Worm (Caenorhabditis elegans) whole organism, early embryonic: Measurements from ENCODE around the gene C49C8.1.

Experiments used
- B0310.2 ChIP-seq: sonication (generic microtip); optimal IDR thresholded peaks from 2 replicates; lab custom pipeline; 2016; ENCODE audit warnings: mild to moderate bottlenecking, missing genetic modification characterization, missing compliant biosample characterization
- F13C5.2 ChIP-seq: sonication (generic microtip); optimal IDR thresholded peaks from 2 replicates; lab custom pipeline; 2017; ENCODE audit warnings: mild to moderate bottlenecking, missing genetic modification characterization, inconsistent platforms, missing compliant biosample characterization
- ama-1 ChIP-seq: fragments of 150-350 bp; optimal IDR thresholded peaks from 2 replicates; lab custom pipeline; 2014
- ceh-13 ChIP-seq: fragments of 200-800 bp; sonication (Bioruptor generic); optimal IDR thresholded peaks from 2 replicates; lab custom pipeline; 2018; ENCODE audit warnings: mild to moderate bottlenecking, missing genetic modification characterization, missing compliant biosample characterization
- ceh-36 ChIP-seq: sonication (generic microtip); optimal IDR thresholded peaks from 2 replicates; lab custom pipeline; 2016; ENCODE audit warnings: missing genetic modification characterization, inconsistent platforms, missing compliant biosample characterization
- flt-1 ChIP-seq: fragments of 200-800 bp; sonication (Bioruptor generic); IDR thresholded peaks from 2 replicates; pipeline ENCODE4 v1.3.6; 2022; ENCODE audit warnings: missing genetic modification characterization, missing compliant biosample characterization
- hmbx-1 ChIP-seq: sonication (generic microtip); optimal IDR thresholded peaks from 2 replicates; lab custom pipeline; 2016; ENCODE audit warnings: mild to moderate bottlenecking, missing genetic modification characterization, missing compliant biosample characterization
- hnd-1 ChIP-seq: sonication (generic microtip); optimal IDR thresholded peaks from 2 replicates; lab custom pipeline; 2016; ENCODE audit warnings: missing genetic modification characterization, missing compliant biosample characterization
- pes-1 ChIP-seq: fragments of 200-800 bp; sonication (Bioruptor generic); IDR thresholded peaks from 2 replicates; pipeline ENCODE4 v1.3.6; 2022; ENCODE audit warnings: missing genetic modification reagents, missing genetic modification characterization, missing compliant biosample characterization
- tra-4 ChIP-seq: sonication (generic microtip); optimal IDR thresholded peaks from 2 replicates; lab custom pipeline; 2017; ENCODE audit warnings: missing genetic modification characterization, missing compliant biosample characterization

- TF ChIP-seq ama-1 (lab: Kevin White, UChicago) (no peak), flt-1 (GFP tag; lab: Robert Waterston, UW) (no peak), pes-1 (GFP tag; lab: Robert Waterston, UW) (no peak), F13C5.2 (tag; lab: Kevin White, UChicago) (no peak), tra-4 (tag; lab: Kevin White, UChicago) (no peak), B0310.2 (no peak), ceh-13 (GFP tag; lab: Kevin White, UChicago) (no peak), hmbx-1 (tag; lab: Kevin White, UChicago) (no peak), hnd-1 (tag; lab: Kevin White, UChicago) (no peak), ceh-36 (no peak)
Observed at ce11 chrIV:8627328-8627727, 27.1 kb upstream of the C49C8.1 start, which contains the start of gene F42A9.11.
